Fruit fly (Drosophila melanogaster) whole organism, wandering third instar larva: ENCODE data around the gene beta4GalNAcTB.

ENCODE experiments used
- Abd-B ChIP-seq: fragments of >200 bp; optimal IDR thresholded peaks from 2 replicates; lab custom pipeline; 2017; ENCODE audit warnings: missing biosample characterization, missing genetic modification characterization
- CG32264 ChIP-seq: fragments of 200-800 bp; sonication (Bioruptor generic); optimal IDR thresholded peaks from 2 replicates; lab custom pipeline; 2016; ENCODE audit warnings: missing biosample characterization, missing genetic modification characterization
- Jra ChIP-seq: sonication (Bioruptor generic); optimal IDR thresholded peaks from 2 replicates; lab custom pipeline; 2016; ENCODE audit warnings: missing biosample characterization, missing genetic modification characterization
- Myc ChIP-seq: fragments of >200 bp; optimal IDR thresholded peaks from 2 replicates; lab custom pipeline; 2017
- Sp1 ChIP-seq: fragments of 200-800 bp; sonication (Bioruptor generic); optimal IDR thresholded peaks from 3 replicates; lab custom pipeline; 2019; ENCODE audit warnings: missing biosample characterization, mild to moderate bottlenecking, missing genetic modification characterization, moderate library complexity
- br ChIP-seq: fragments of 200-800 bp; sonication (Bioruptor generic); optimal IDR thresholded peaks from 2 replicates; lab custom pipeline; 2016; ENCODE audit warnings: missing biosample characterization, missing genetic modification characterization
- dl ChIP-seq, 2 experiments: fragments of 175-275, 200-275 bp in 1 of 2; fragments of 200-275 bp in 1 of 2; sonication (Bioruptor generic); optimal IDR thresholded peaks; lab custom pipeline; 2018; ENCODE audit warnings: mild to moderate bottlenecking in 2 of 2, missing biosample characterization in 2 of 2, missing genetic modification characterization in 2 of 2, moderate library complexity in 2 of 2; ENCODE audit not compliant: partially characterized antibody in 2 of 2, insufficient read depth in 1 of 2
- dmrt93B ChIP-seq: fragments of 200-800 bp; sonication (Bioruptor generic); optimal IDR thresholded peaks from 2 replicates; lab custom pipeline; 2018; ENCODE audit warnings: missing biosample characterization, mild to moderate bottlenecking, missing genetic modification characterization
- jim ChIP-seq: fragments of 175-275, 200-325 bp; sonication (Bioruptor generic); optimal IDR thresholded peaks from 2 replicates; lab custom pipeline; 2016; ENCODE audit warnings: missing biosample characterization, mild to moderate bottlenecking, missing genetic modification characterization
- pan ChIP-seq: fragments of >200 bp; optimal IDR thresholded peaks from 2 replicates; lab custom pipeline; 2017
- psq ChIP-seq: fragments of 200-800 bp; sonication (Bioruptor generic); optimal IDR thresholded peaks from 3 replicates; lab custom pipeline; 2017; ENCODE audit warnings: missing biosample characterization, mild to moderate bottlenecking, missing genetic modification characterization, moderate library complexity
- sage ChIP-seq: fragments of 200-800 bp; sonication (Bioruptor generic); optimal IDR thresholded peaks from 2 replicates; lab custom pipeline; 2016; ENCODE audit warnings: missing biosample characterization, mild to moderate bottlenecking, missing genetic modification characterization
- usp ChIP-seq: fragments of >200 bp; optimal IDR thresholded peaks from 2 replicates; lab custom pipeline; 2017; ENCODE audit warnings: missing biosample characterization, missing genetic modification characterization

DNA sequence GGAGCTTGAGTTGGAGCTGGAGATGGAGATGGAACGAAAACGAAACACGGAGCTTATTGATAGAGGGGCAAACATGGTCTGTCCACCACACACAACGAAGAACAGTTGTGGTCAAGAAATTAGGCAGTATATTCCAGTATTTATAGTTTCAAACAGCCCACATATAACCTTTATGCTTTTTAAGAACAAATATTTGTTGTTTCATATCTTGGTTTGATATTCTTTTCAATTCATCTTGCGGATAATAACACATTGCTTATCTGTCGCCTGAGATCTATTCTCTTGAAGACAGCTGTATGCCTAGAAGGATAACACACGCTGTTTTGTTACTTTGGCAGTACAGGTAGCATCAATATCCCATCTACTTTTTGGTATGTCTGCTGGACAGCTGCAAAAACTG, 39.0 kb upstream of the beta4GalNAcTB start:
- TF ChIP-seq usp (GFP tag; lab: Kevin White, UChicago) (no peak), dmrt93B (GFP tag; lab: Kevin White, UChicago) (no peak), Jra (GFP tag; lab: Kevin White, UChicago) (no peak), sage (GFP tag; lab: Kevin White, UChicago) (no peak), pan (lab: Kevin White, UChicago) (no peak), Abd-B (GFP tag; lab: Kevin White, UChicago) (no peak), psq (GFP tag; lab: Kevin White, UChicago) (peak; percentile 25), jim (GFP tag; lab: Kevin White, UChicago) (no peak), br (GFP tag; lab: Kevin White, UChicago) (no peak), dl (GFP tag; optimal IDR thresholded peaks at IDR 0.05; lab: Kevin White, UChicago; ENCODE audit: insufficient read depth in 1 of 2, partially characterized antibody in 2 of 2) (no peak), Sp1 (GFP tag; lab: Kevin White, UChicago) (peak; percentile 7), CG32264 (GFP tag; lab: Kevin White, UChicago) (no peak), Myc (lab: Kevin White, UChicago) (no peak)
